Fruit fly (Drosophila melanogaster): ENCODE data around the gene CG14106.

CG14106 gene

DNA sequence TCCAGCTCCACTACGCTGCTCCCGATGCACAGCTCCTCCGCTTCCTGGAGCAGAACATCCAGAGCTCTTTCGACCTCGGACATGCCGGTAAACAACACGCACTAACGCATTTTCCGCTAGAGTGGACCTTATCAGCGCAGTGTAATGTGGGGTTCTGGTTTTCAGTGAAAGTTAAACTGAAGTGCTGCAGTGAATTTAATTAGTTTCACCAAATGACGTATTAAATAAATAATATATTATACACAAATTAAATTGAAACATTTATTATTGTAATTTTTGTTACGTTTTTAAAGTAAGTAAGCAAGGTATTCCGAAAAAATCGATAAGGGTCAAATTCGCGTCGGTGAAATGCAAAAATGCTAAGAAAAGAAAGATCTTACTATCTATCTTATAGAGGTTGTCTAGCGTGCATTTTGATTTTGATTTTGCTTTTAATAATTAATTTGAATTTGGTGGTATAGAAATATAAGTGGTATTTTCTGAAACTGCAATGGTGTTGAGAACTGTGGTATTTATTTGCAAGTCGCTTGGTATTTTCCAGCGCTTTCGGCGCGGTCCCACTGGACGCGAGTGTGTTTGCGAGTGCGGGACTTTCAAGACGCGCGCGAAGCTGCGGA lies 24.8 kb upstream of the CG14106 start, which contains the start of the genes JMJD7 and CG10738 (continued):
- TF ChIP-seq Dek (tag; optimal IDR thresholded peaks at IDR 0.05) (no peak), MTF-1 (GFP tag; optimal IDR thresholded peaks at IDR 0.05; ENCODE audit: borderline replicate concordance) (peak; percentile 23), CG12236 (GFP tag; optimal IDR thresholded peaks at IDR 0.05) (no peak), CG12104 (GFP tag; optimal IDR thresholded peaks at IDR 0.05) (peak; percentile 43), CG10979 (tag; optimal IDR thresholded peaks at IDR 0.05) (peak; percentile 31), da (GFP tag; optimal IDR thresholded peaks at IDR 0.05) (no peak), Mes4 (GFP tag; optimal IDR thresholded peaks at IDR 0.05) (no peak), Dll (GFP tag; IDR thresholded peaks at IDR 0.05; ENCODE audit: partially characterized antibody) (no peak), CG1233 (GFP tag; optimal IDR thresholded peaks at IDR 0.05) (no peak), btn (GFP tag; optimal IDR thresholded peaks at IDR 0.05) (no peak), Eip74EF (GFP tag; optimal IDR thresholded peaks at IDR 0.05) (no peak), CG14667 (GFP tag; IDR thresholded peaks at IDR 0.05) (peak; percentile 45), CG7928 (GFP tag; optimal IDR thresholded peaks at IDR 0.05) (peak; percentile 43), CG6272 (GFP tag; IDR thresholded peaks at IDR 0.05) (peak; percentile 69; the same call in 1 of the 2 replicates), D19B (GFP tag; optimal IDR thresholded peaks at IDR 0.05) (peak; percentile 18), NfI (GFP tag; optimal IDR thresholded peaks at IDR 0.05) (peak; percentile 37), run (tag; optimal IDR thresholded peaks at IDR 0.05) (no peak), CG6683 (GFP tag; optimal IDR thresholded peaks at IDR 0.05) (peak; percentile 43), CG6175 (GFP tag; IDR thresholded peaks at IDR 0.05) (no peak), fd3F (GFP tag; optimal IDR thresholded peaks at IDR 0.05) (no peak), Opbp (GFP tag; IDR thresholded peaks at IDR 0.05; ENCODE audit: partially characterized antibody) (0 out of 3 replicates have a peak, but pooled peaks have one; percentile 35), prd (optimal IDR thresholded peaks at IDR 0.05) (no peak), prd (GFP tag; IDR thresholded peaks at IDR 0.05) (peak; percentile 64), hkb (optimal IDR thresholded peaks at IDR 0.05) (no peak), hkb (GFP tag; IDR thresholded peaks at IDR 0.05) (peak; percentile 78), mirr (GFP tag; optimal IDR thresholded peaks at IDR 0.05) (peak; percentile 27), Doc3 (GFP tag; IDR thresholded peaks at IDR 0.05; ENCODE audit: partially characterized antibody) (no peak), CG9817 (tag; optimal IDR thresholded peaks at IDR 0.05) (peak; percentile 35), gt (GFP tag; IDR thresholded peaks at IDR 0.05) (no peak), CG7786 (GFP tag; optimal IDR thresholded peaks at IDR 0.05) (no peak), gro (GFP tag; optimal IDR thresholded peaks at IDR 0.05) (no peak), CG4404 (GFP tag; IDR thresholded peaks at IDR 0.05) (no peak), amos (GFP tag; IDR thresholded peaks at IDR 0.05; ENCODE audit: partially characterized antibody) (no peak), sr (GFP tag; IDR thresholded peaks at IDR 0.05) (0 out of 3 replicates have a peak, but pooled peaks have one; percentile 4), Poxn (GFP tag; IDR thresholded peaks at IDR 0.05) (no peak), so (GFP tag; IDR thresholded peaks at IDR 0.05) (peak; percentile 58; the same call in 1 of the 3 replicates), tup (GFP tag; optimal IDR thresholded peaks at IDR 0.05) (peak; percentile 74), CG16815 (GFP tag; optimal IDR thresholded peaks at IDR 0.05) (no peak), rib (GFP tag; IDR thresholded peaks at IDR 0.05) (peak; percentile 54; the same call in 1 of the 2 replicates), CG3163 (GFP tag; optimal IDR thresholded peaks at IDR 0.05) (no peak), CG13424 (tag; optimal IDR thresholded peaks at IDR 0.05) (peak; percentile 19), inv (GFP tag; IDR thresholded peaks at IDR 0.05; ENCODE audit: partially characterized antibody) (no peak), slbo (GFP tag; IDR thresholded peaks at IDR 0.05) (peak; percentile 80), twi (tag; optimal IDR thresholded peaks at IDR 0.05) (no peak), peb (GFP tag; IDR thresholded peaks at IDR 0.05) (0 out of 2 replicates have a peak, but pooled peaks have one; percentile 41), TFAM (GFP tag; optimal IDR thresholded peaks at IDR 0.05) (no peak), grn (GFP tag; optimal IDR thresholded peaks at IDR 0.05) (no peak), CG1603 (tag; optimal IDR thresholded peaks at IDR 0.05) (no peak), Kr (GFP tag; optimal IDR thresholded peaks at IDR 0.05) (no peak), jing (GFP tag; optimal IDR thresholded peaks at IDR 0.05) (no peak)
